Fruit fly (Drosophila melanogaster) whole organism: Measurements from ENCODE around the gene Pka-C1.

Experiments
- CG8478 ChIP-seq: fragments of >200 bp; optimal IDR thresholded peaks from 2 replicates; lab custom pipeline; 2018; ENCODE audit warnings: inconsistent platforms
- Dll ChIP-seq: fragments of >200 bp; optimal IDR thresholded peaks from 2 replicates; lab custom pipeline; 2017
- pan ChIP-seq: fragments of >200 bp; optimal IDR thresholded peaks from 2 replicates; lab custom pipeline; 2017
- psq ChIP-seq: fragments of >200 bp; optimal IDR thresholded peaks from 2 replicates; lab custom pipeline; 2017
- usp ChIP-seq: fragments of >200 bp; optimal IDR thresholded peaks from 2 replicates; lab custom pipeline; 2017; ENCODE audit warnings: missing biosample characterization, missing genetic modification characterization, mixed read lengths

DNA sequence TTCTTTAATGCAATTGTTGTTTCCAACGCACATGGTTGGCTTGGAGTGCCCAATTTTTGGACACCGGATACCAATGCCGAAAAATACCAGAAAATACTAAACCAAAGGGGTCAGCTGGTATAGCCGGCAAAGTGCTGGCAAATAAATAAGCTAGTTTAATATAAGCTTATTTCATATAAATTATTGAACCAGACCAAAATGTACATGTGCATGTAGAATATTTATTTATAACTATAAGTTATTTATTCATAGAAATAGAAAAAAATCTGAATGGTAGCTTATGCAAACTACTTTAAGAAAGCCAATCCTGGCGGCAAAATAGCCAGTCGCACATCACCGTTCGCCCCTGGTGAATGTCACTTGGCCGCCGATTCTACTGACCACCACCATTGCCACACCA, 1.4 kb upstream of the Pka-C1 start, which contains the start of gene pelo:
- TF ChIP-seq Dll (lab: Kevin White, UChicago) (no peak), CG8478 (lab: Kevin White, UChicago) (no peak), psq (no peak), usp (GFP tag; lab: Kevin White, UChicago) (no peak), pan (lab: Kevin White, UChicago) (no peak)
